Worm (Caenorhabditis elegans) whole organism, early embryonic: ENCODE measurements around the gene W01C9.2.

Experiments used
- B0310.2 ChIP-seq: sonication (generic microtip); optimal IDR thresholded peaks from 2 replicates; lab custom pipeline; 2016; ENCODE audit warnings: mild to moderate bottlenecking, missing genetic modification characterization, missing compliant biosample characterization
- F13C5.2 ChIP-seq: sonication (generic microtip); optimal IDR thresholded peaks from 2 replicates; lab custom pipeline; 2017; ENCODE audit warnings: mild to moderate bottlenecking, missing genetic modification characterization, inconsistent platforms, missing compliant biosample characterization
- aly-1 ChIP-seq: sonication (generic microtip); optimal IDR thresholded peaks from 2 replicates; lab custom pipeline; 2016; ENCODE audit warnings: missing genetic modification characterization, missing compliant biosample characterization
- ama-1 ChIP-seq: fragments of 150-350 bp; optimal IDR thresholded peaks from 2 replicates; lab custom pipeline; 2014
- ceh-13 ChIP-seq: fragments of 200-800 bp; sonication (Bioruptor generic); optimal IDR thresholded peaks from 2 replicates; lab custom pipeline; 2018; ENCODE audit warnings: mild to moderate bottlenecking, missing genetic modification characterization, missing compliant biosample characterization
- ceh-36 ChIP-seq: sonication (generic microtip); optimal IDR thresholded peaks from 2 replicates; lab custom pipeline; 2016; ENCODE audit warnings: missing genetic modification characterization, inconsistent platforms, missing compliant biosample characterization
- ets-7 ChIP-seq: sonication (generic microtip); optimal IDR thresholded peaks from 2 replicates; lab custom pipeline; 2016; ENCODE audit warnings: missing genotype, missing genetic modification characterization, missing compliant biosample characterization
- flt-1 ChIP-seq: fragments of 200-800 bp; sonication (Bioruptor generic); IDR thresholded peaks from 2 replicates; pipeline ENCODE4 v1.3.6; 2022; ENCODE audit warnings: missing genetic modification characterization, missing compliant biosample characterization
- hmg-4 ChIP-seq: fragments of 200-800 bp; sonication (Bioruptor generic); optimal IDR thresholded peaks from 2 replicates; lab custom pipeline; 2018; ENCODE audit warnings: mild to moderate bottlenecking, missing genetic modification characterization, missing compliant biosample characterization
- scrt-1 ChIP-seq: fragments of 200-800 bp; sonication (Bioruptor generic); IDR thresholded peaks from 2 replicates; pipeline ENCODE4 v1.3.6; 2022; ENCODE audit warnings: missing genetic modification characterization, missing compliant biosample characterization
- sea-1 ChIP-seq: fragments of 200-800 bp; sonication (Bioruptor generic); conservative IDR thresholded peaks from 2 replicates; pipeline ENCODE4 v1.3.6; 2022; ENCODE audit warnings: missing genetic modification characterization, missing compliant biosample characterization
- tbx-11 ChIP-seq: fragments of 200-800 bp; sonication (Bioruptor generic); IDR thresholded peaks from 2 replicates; pipeline ENCODE4 v1.3.6; 2022; ENCODE audit warnings: missing genetic modification characterization, missing compliant biosample characterization
- tbx-37 ChIP-seq: fragments of 200-800 bp; sonication (Bioruptor generic); conservative IDR thresholded peaks from 2 replicates; pipeline ENCODE4 v1.3.6; 2022; ENCODE audit warnings: missing genetic modification reagents, missing genetic modification characterization, missing compliant biosample characterization
- tra-4 ChIP-seq: sonication (generic microtip); optimal IDR thresholded peaks from 2 replicates; lab custom pipeline; 2017; ENCODE audit warnings: missing genetic modification characterization, missing compliant biosample characterization

DNA sequence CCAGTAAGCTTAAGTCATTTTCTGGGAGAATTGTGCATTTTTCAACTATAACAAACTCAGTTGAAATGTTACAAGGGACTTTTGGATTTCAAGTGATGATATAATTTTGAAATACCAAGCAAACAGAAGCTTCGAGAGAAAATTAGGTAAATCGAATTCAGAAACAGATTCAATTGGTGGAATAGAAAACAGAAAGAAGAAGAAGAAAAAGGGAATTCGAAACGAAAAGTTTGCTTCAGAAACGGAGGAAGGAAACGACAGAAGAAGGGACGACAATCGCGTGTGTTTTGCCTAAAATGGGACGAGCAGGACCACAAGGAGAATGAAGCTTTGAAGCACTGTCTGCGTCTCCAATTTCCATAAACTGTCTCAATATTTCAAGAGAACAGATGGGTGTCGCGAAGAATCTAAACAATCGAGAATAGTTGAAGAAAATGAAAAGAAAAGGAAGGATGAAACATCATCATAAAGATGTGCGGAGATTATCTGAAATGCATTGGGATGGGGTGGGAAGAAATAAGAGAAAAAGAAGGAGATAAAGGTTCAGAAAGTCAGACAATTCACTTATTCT lies 51.6 kb downstream of the W01C9.2 start:
- no peak for TF ChIP-seq tbx-37 (GFP tag; lab: Robert Waterston, UW)
- TF ChIP-seq sea-1 (GFP tag; lab: Robert Waterston, UW) = no peak
- TF ChIP-seq F13C5.2 (tag; lab: Kevin White, UChicago) = no peak
- no peak for TF ChIP-seq ceh-13 (GFP tag; lab: Kevin White, UChicago)
- TF ChIP-seq ama-1 (lab: Kevin White, UChicago) = no peak
- no peak for TF ChIP-seq scrt-1 (GFP tag; lab: Robert Waterston, UW)
- no peak for TF ChIP-seq aly-1 (tag; lab: Kevin White, UChicago)
- no peak for TF ChIP-seq ets-7 (tag; lab: Kevin White, UChicago)
- TF ChIP-seq tra-4 (tag; lab: Kevin White, UChicago) = no peak
- no peak for TF ChIP-seq B0310.2 (tag; lab: Kevin White, UChicago)
- no peak for TF ChIP-seq flt-1
- TF ChIP-seq ceh-36 (tag; lab: Kevin White, UChicago) = no peak
- no peak for TF ChIP-seq tbx-11 (GFP tag; lab: Robert Waterston, UW)
- no peak for TF ChIP-seq hmg-4 (GFP tag; lab: Kevin White, UChicago)
